Worm (Caenorhabditis elegans) whole organism, late embryonic: ENCODE measurements around the gene shpk-1.
A peak's percentile ranks its signal among the peaks of the same experiment; 100 is the strongest.

Experiments
- C08G9.2 ChIP-seq: sonication (generic microtip); optimal IDR thresholded peaks from 2 replicates; lab custom pipeline; 2016; ENCODE audit warnings: mild to moderate bottlenecking, missing genetic modification characterization, moderate library complexity, missing compliant biosample characterization
- C38D4.7 ChIP-seq: fragments of 200-800 bp; sonication (Bioruptor generic); optimal IDR thresholded peaks from 2 replicates; lab custom pipeline; 2018; ENCODE audit warnings: mild to moderate bottlenecking, missing genetic modification characterization, moderate library complexity, missing compliant biosample characterization
- K02D7.2 ChIP-seq: sonication (generic microtip); optimal IDR thresholded peaks from 2 replicates; lab custom pipeline; 2017; ENCODE audit warnings: mild to moderate bottlenecking, missing genetic modification characterization, missing compliant biosample characterization
- Y22D7AL.16 ChIP-seq: sonication (generic microtip); optimal IDR thresholded peaks from 2 replicates; lab custom pipeline; 2016; ENCODE audit warnings: missing genetic modification characterization, missing compliant biosample characterization
- ceh-18 ChIP-seq: sonication (generic microtip); optimal IDR thresholded peaks from 2 replicates; lab custom pipeline; 2016; ENCODE audit warnings: missing genetic modification characterization, missing compliant biosample characterization
- ceh-19 ChIP-seq: fragments of 200-800 bp; sonication (Bioruptor generic); optimal IDR thresholded peaks from 2 replicates; lab custom pipeline; 2018; ENCODE audit warnings: mild to moderate bottlenecking, missing genetic modification characterization, missing compliant biosample characterization
- ceh-2 ChIP-seq: sonication (generic microtip); optimal IDR thresholded peaks from 2 replicates; lab custom pipeline; 2016; ENCODE audit warnings: missing genotype, missing genetic modification characterization, missing compliant biosample characterization
- ceh-22 ChIP-seq: sonication (generic microtip); optimal IDR thresholded peaks from 2 replicates; lab custom pipeline; 2017; ENCODE audit warnings: missing biosample characterization, missing genetic modification characterization
- ceh-24 ChIP-seq: sonication (generic microtip); optimal IDR thresholded peaks from 2 replicates; lab custom pipeline; 2016; ENCODE audit warnings: mild to moderate bottlenecking, missing genetic modification characterization, missing compliant biosample characterization
- ceh-30 ChIP-seq: fragments of 150-350 bp; optimal IDR thresholded peaks from 2 replicates; lab custom pipeline; 2014; ENCODE audit warnings: missing biosample characterization, missing genetic modification characterization
- ceh-31 ChIP-seq: sonication (generic microtip); optimal IDR thresholded peaks from 2 replicates; lab custom pipeline; 2016; ENCODE audit warnings: missing genetic modification characterization, missing compliant biosample characterization
- ceh-45 ChIP-seq: fragments of 200-800 bp; sonication (Bioruptor generic); IDR thresholded peaks from 2 replicates; pipeline ENCODE4 v1.3.6; 2022; ENCODE audit warnings: missing genetic modification reagents, missing genetic modification characterization, missing compliant biosample characterization
- ceh-48 ChIP-seq: sonication (generic microtip); optimal IDR thresholded peaks from 2 replicates; lab custom pipeline; 2016; ENCODE audit warnings: missing genetic modification characterization, inconsistent platforms, missing compliant biosample characterization
- ceh-9 ChIP-seq: sonication (generic microtip); optimal IDR thresholded peaks from 2 replicates; lab custom pipeline; 2016; ENCODE audit warnings: mild to moderate bottlenecking, missing genetic modification characterization, inconsistent platforms, missing compliant biosample characterization
- dve-1 ChIP-seq: sonication (generic microtip); optimal IDR thresholded peaks from 2 replicates; lab custom pipeline; 2017; ENCODE audit warnings: antibody characterized with exemption, mild to moderate bottlenecking, missing genetic modification characterization, missing compliant biosample characterization
- elt-4 ChIP-seq: sonication (generic microtip); optimal IDR thresholded peaks from 2 replicates; lab custom pipeline; 2016; ENCODE audit warnings: missing genetic modification characterization, missing compliant biosample characterization
- ets-4 ChIP-seq: sonication (generic microtip); optimal IDR thresholded peaks from 2 replicates; lab custom pipeline; 2016; ENCODE audit warnings: missing genetic modification characterization, missing compliant biosample characterization
- fax-1 ChIP-seq: sonication (generic microtip); optimal IDR thresholded peaks from 2 replicates; lab custom pipeline; 2016; ENCODE audit warnings: missing genotype, missing genetic modification characterization, missing compliant biosample characterization
- fkh-10 ChIP-seq: fragments of 150-350 bp; optimal IDR thresholded peaks from 2 replicates; lab custom pipeline; 2014; ENCODE audit warnings: missing biosample characterization, missing genetic modification reagents, missing genetic modification characterization
- hlh-13 ChIP-seq: fragments of 200-800 bp; sonication (Bioruptor generic); optimal IDR thresholded peaks from 2 replicates; lab custom pipeline; 2018; ENCODE audit warnings: mild to moderate bottlenecking, missing genetic modification characterization, missing compliant biosample characterization
- hlh-15 ChIP-seq: sonication (generic microtip); optimal IDR thresholded peaks from 2 replicates; lab custom pipeline; 2016; ENCODE audit warnings: missing genetic modification characterization, missing compliant biosample characterization
- hlh-6 ChIP-seq: sonication (generic microtip); optimal IDR thresholded peaks from 2 replicates; lab custom pipeline; 2016; ENCODE audit warnings: missing genotype, missing genetic modification characterization, missing compliant biosample characterization
- lim-6 ChIP-seq: sonication (generic microtip); optimal IDR thresholded peaks from 2 replicates; lab custom pipeline; 2016; ENCODE audit warnings: missing genetic modification characterization, missing compliant biosample characterization
- lin-11 ChIP-seq: fragments of 200-800 bp; sonication (Bioruptor generic); optimal IDR thresholded peaks from 2 replicates; lab custom pipeline; 2018; ENCODE audit warnings: mild to moderate bottlenecking, missing genetic modification characterization, missing compliant biosample characterization
- madf-2 ChIP-seq: sonication (generic microtip); optimal IDR thresholded peaks from 2 replicates; lab custom pipeline; 2017; ENCODE audit warnings: missing genetic modification characterization, missing compliant biosample characterization
- mec-3 ChIP-seq: sonication (generic microtip); optimal IDR thresholded peaks from 2 replicates; lab custom pipeline; 2016; ENCODE audit warnings: borderline replicate concordance, missing genetic modification characterization, missing compliant biosample characterization
- nfya-1 ChIP-seq: sonication (generic microtip); optimal IDR thresholded peaks from 2 replicates; lab custom pipeline; 2017; ENCODE audit warnings: missing genetic modification characterization, mild to moderate bottlenecking, missing compliant biosample characterization, antibody characterized with exemption, moderate library complexity
- nhr-11 ChIP-seq: fragments of 150-350 bp; optimal IDR thresholded peaks from 2 replicates; lab custom pipeline; 2014; ENCODE audit warnings: missing biosample characterization, missing genetic modification characterization
- nhr-232 ChIP-seq: sonication (generic microtip); optimal IDR thresholded peaks from 2 replicates; lab custom pipeline; 2016; ENCODE audit warnings: missing genetic modification characterization, missing compliant biosample characterization
- npax-4 ChIP-seq: sonication (generic microtip); optimal IDR thresholded peaks from 2 replicates; lab custom pipeline; 2016; ENCODE audit warnings: missing genetic modification characterization, missing compliant biosample characterization
- pag-3 ChIP-seq: sonication (generic microtip); optimal IDR thresholded peaks from 2 replicates; lab custom pipeline; 2016; ENCODE audit warnings: missing compliant biosample characterization, missing genetic modification characterization, borderline replicate concordance
- pat-9 ChIP-seq: fragments of 200-800 bp; sonication (Bioruptor generic); optimal IDR thresholded peaks from 2 replicates; lab custom pipeline; 2018; ENCODE audit warnings: mild to moderate bottlenecking, missing genetic modification characterization, moderate library complexity, missing compliant biosample characterization
- pax-1 ChIP-seq: fragments of 150-350 bp; optimal IDR thresholded peaks from 2 replicates; lab custom pipeline; 2014; ENCODE audit warnings: missing biosample characterization, missing genetic modification characterization
- pha-2 ChIP-seq: sonication (generic microtip); optimal IDR thresholded peaks from 2 replicates; lab custom pipeline; 2017; ENCODE audit warnings: mild to moderate bottlenecking, missing genetic modification characterization, missing compliant biosample characterization
- pros-1 ChIP-seq: fragments of 150-350 bp; optimal IDR thresholded peaks from 2 replicates; lab custom pipeline; 2014; ENCODE audit warnings: missing biosample characterization, missing genetic modification reagents, missing genetic modification characterization
- sdc-2 ChIP-seq: sonication (generic microtip); optimal IDR thresholded peaks from 2 replicates; lab custom pipeline; 2016; ENCODE audit warnings: missing genotype, missing genetic modification characterization, missing compliant biosample characterization
- sox-4 ChIP-seq: sonication (generic microtip); optimal IDR thresholded peaks from 2 replicates; lab custom pipeline; 2017; ENCODE audit warnings: mild to moderate bottlenecking, missing genetic modification characterization, inconsistent platforms, missing compliant biosample characterization
- tbx-2 ChIP-seq: sonication (generic microtip); optimal IDR thresholded peaks from 2 replicates; lab custom pipeline; 2016; ENCODE audit warnings: missing genetic modification characterization, missing compliant biosample characterization
- unc-42 ChIP-seq: sonication (generic microtip); optimal IDR thresholded peaks from 2 replicates; lab custom pipeline; 2016; ENCODE audit warnings: missing genotype, missing genetic modification characterization, missing compliant biosample characterization
- unc-55 ChIP-seq: sonication (generic microtip); optimal IDR thresholded peaks from 2 replicates; lab custom pipeline; 2017; ENCODE audit warnings: missing biosample characterization, missing genetic modification reagents, missing genetic modification characterization

shpk-1 gene

DNA sequence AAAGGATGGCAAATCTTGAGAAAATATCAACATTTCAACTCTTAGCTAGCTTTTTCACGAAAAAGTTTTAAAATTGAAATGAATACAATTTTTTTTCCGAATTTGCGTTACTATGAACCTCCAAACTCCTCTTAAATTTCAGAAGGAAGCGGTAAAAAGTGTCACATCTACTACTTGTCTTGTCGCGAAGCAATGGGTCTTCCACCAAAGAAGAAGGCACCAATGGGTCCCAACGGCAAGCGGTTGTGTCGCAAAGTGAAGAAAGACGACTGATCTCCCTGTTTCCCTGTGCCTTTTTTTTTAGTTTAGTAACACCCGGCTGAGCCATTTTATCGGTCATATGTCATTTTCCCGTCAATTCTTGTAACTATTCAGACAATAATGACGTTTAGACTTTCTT lies 13.2 kb downstream of the shpk-1 start:
- no peak for TF ChIP-seq ceh-2 (tag; lab: Kevin White, UChicago)
- no peak for TF ChIP-seq pha-2 (tag; lab: Kevin White, UChicago)
- TF ChIP-seq ets-4: no peak
- TF ChIP-seq ceh-45 (GFP tag; lab: Robert Waterston, UW): no peak
- no peak for TF ChIP-seq nhr-232 (tag; lab: Kevin White, UChicago)
- TF ChIP-seq ceh-30: no peak
- no peak for TF ChIP-seq unc-55 (GFP tag; lab: Kevin White, UChicago)
- TF ChIP-seq lim-6 (tag; lab: Kevin White, UChicago): no peak
- TF ChIP-seq ceh-48 (tag; lab: Kevin White, UChicago): no peak
- no peak for TF ChIP-seq hlh-6 (tag; lab: Kevin White, UChicago)
- no peak for TF ChIP-seq elt-4
- TF ChIP-seq ceh-24 (tag; lab: Kevin White, UChicago): no peak
- no peak for TF ChIP-seq ceh-9
- no peak for TF ChIP-seq Y22D7AL.16 (tag; lab: Kevin White, UChicago)
- no peak for TF ChIP-seq fkh-10
- TF ChIP-seq mec-3 (tag; lab: Kevin White, UChicago): no peak

- TF ChIP-seq ceh-31 (tag; lab: Kevin White, UChicago): no peak
- TF ChIP-seq tbx-2: no peak
- no peak for TF ChIP-seq npax-4
- TF ChIP-seq hlh-13 (GFP tag; lab: Kevin White, UChicago): no peak
- no peak for TF ChIP-seq hlh-6 (tag; lab: Kevin White, UChicago)
- no peak for TF ChIP-seq pax-1
- TF ChIP-seq fax-1: no peak
- TF ChIP-seq ceh-48 (tag; lab: Kevin White, UChicago): no peak
- no peak for TF ChIP-seq nfya-1
- TF ChIP-seq, all 69 proteins: peak for 0
Measured at ce11 chrIII:13621717-13622116, 13.9 kb downstream of the shpk-1 start.

ce11 chrIII:13622268-13622667 lies 14.4 kb downstream of the shpk-1 start, which contains the start of gene hip-1:
Gene hip-1, minus strand, starts transcription at chrIII:13622492.
- TF ChIP-seq unc-42 (tag; lab: Kevin White, UChicago): peak; percentile 28
- peak; percentile 13 for TF ChIP-seq nfya-1
- no peak for TF ChIP-seq ceh-19 (GFP tag; lab: Kevin White, UChicago)

- TF ChIP-seq madf-2 (tag; lab: Kevin White, UChicago): no peak
- TF ChIP-seq tbx-2: no peak
- TF ChIP-seq unc-55 (GFP tag; lab: Kevin White, UChicago): no peak
- no peak for TF ChIP-seq ets-4
- no peak for TF ChIP-seq dve-1 (tag; lab: Kevin White, UChicago)
- no peak for TF ChIP-seq nhr-11 (tag; lab: Kevin White, UChicago)
- TF ChIP-seq pat-9 (tag; lab: Kevin White, UChicago): no peak
- no peak for TF ChIP-seq npax-4
- no peak for TF ChIP-seq ceh-30
- TF ChIP-seq C08G9.2: no peak
- no peak for TF ChIP-seq elt-4
- no peak for TF ChIP-seq ceh-24 (tag; lab: Kevin White, UChicago)
- no peak for TF ChIP-seq pros-1
Measured at ce11 chrIII:13623014-13623413, 15.2 kb downstream of the shpk-1 start, which contains the start of gene mlc-5. Gene mlc-5, plus strand, starts transcription at chrIII:13623314.

- no peak for TF ChIP-seq sox-4 (tag; lab: Kevin White, UChicago)
- no peak for TF ChIP-seq ceh-18 (tag; lab: Kevin White, UChicago)
- TF ChIP-seq hlh-15 (tag; lab: Kevin White, UChicago): no peak
- TF ChIP-seq K02D7.2: no peak
- TF ChIP-seq dve-1 (tag; lab: Kevin White, UChicago): no peak
- no peak for TF ChIP-seq hlh-13 (GFP tag; lab: Kevin White, UChicago)
- no peak for TF ChIP-seq ceh-22 (tag; lab: Kevin White, UChicago)
- TF ChIP-seq lin-11 (tag; lab: Kevin White, UChicago): no peak
- TF ChIP-seq ceh-30: no peak
- no peak for TF ChIP-seq madf-2 (tag; lab: Kevin White, UChicago)
- no peak for TF ChIP-seq nhr-11 (tag; lab: Kevin White, UChicago)
- TF ChIP-seq sdc-2 (tag; lab: Kevin White, UChicago): no peak
- TF ChIP-seq tbx-2: no peak
- TF ChIP-seq pag-3 (tag; lab: Kevin White, UChicago): no peak
- no peak for TF ChIP-seq npax-4
- no peak for TF ChIP-seq Y22D7AL.16 (tag; lab: Kevin White, UChicago)
- TF ChIP-seq C38D4.7 (GFP tag; lab: Kevin White, UChicago): no peak
- TF ChIP-seq pax-1: no peak
- TF ChIP-seq, all 69 proteins: peak for 0
Measured at ce11 chrIII:13624226-13624625, 16.4 kb downstream of the shpk-1 start, which contains the start of gene taf-9. Gene taf-9, plus strand, starts transcription at chrIII:13624276.
